Worm (Caenorhabditis elegans): ENCODE data around the gene fat-2.

fat-2 gene

ce11 chrIV:13342555-13342954, 18.9 kb downstream of the fat-2 start, which contains the start of gene W02A2.5:
Gene W02A2.5, plus strand, starts transcription at chrIV:13342855.
- no peak for TF ChIP-seq hrde-1 (tag; optimal IDR thresholded peaks at IDR 0.05; ENCODE audit: borderline replicate concordance)
- TF ChIP-seq gei-17 (GFP tag; optimal IDR thresholded peaks at IDR 0.05), result no peak
- no peak for TF ChIP-seq ztf-6 (GFP tag; IDR thresholded peaks at IDR 0.05)
- no peak for TF ChIP-seq tbx-9 (tag; optimal IDR thresholded peaks at IDR 0.05; ENCODE audit: borderline replicate concordance)
- TF ChIP-seq Y95B8A.8 (GFP tag; IDR thresholded peaks at IDR 0.05), result no peak
- no peak for TF ChIP-seq C17E4.6 (GFP tag; IDR thresholded peaks at IDR 0.05)
- TF ChIP-seq mxl-1 (tag; optimal IDR thresholded peaks at IDR 0.05), result no peak
- TF ChIP-seq lin-54 (GFP tag; optimal IDR thresholded peaks at IDR 0.05), result no peak

ce11 chrIV:13346078-13346477, 22.4 kb downstream of the fat-2 start:
- TF ChIP-seq ztf-3 (GFP tag; optimal IDR thresholded peaks at IDR 0.05) (no peak), lir-1 (GFP tag; conservative IDR thresholded peaks at IDR 0.05) (no peak), nhr-80 (tag; optimal IDR thresholded peaks at IDR 0.05) (peak; percentile 12)

- no peak for TF ChIP-seq F39B2.1 (GFP tag; IDR thresholded peaks at IDR 0.05)
- TF ChIP-seq zim-3 (tag; optimal IDR thresholded peaks at IDR 0.05), result no peak
- TF ChIP-seq nhr-80 (tag; optimal IDR thresholded peaks at IDR 0.05), result peak; percentile 59
- TF ChIP-seq F33H1.4 (GFP tag; IDR thresholded peaks at IDR 0.05), result no peak
- TF ChIP-seq nfyb-1 (GFP tag; IDR thresholded peaks at IDR 0.05), result peak; percentile 48; the same call in 1 of the 2 replicates
- no peak for TF ChIP-seq nhr-179 (tag; optimal IDR thresholded peaks at IDR 0.05)
Observed at ce11 chrIV:13347232-13347715, 23.6 kb downstream of the fat-2 start, which contains the start of gene W02A2.9. Gene W02A2.9, plus strand, starts transcription at chrIV:13347665.

- no peak for TF ChIP-seq hlh-12 (tag; optimal IDR thresholded peaks at IDR 0.05)
- TF ChIP-seq pbrm-1 (GFP tag; IDR thresholded peaks at IDR 0.05), result peak; percentile 38; the same call in 1 of the 2 replicates
- TF ChIP-seq ekl-4 (GFP tag; IDR thresholded peaks at IDR 0.05), result peak; percentile 47; the same call in 1 of the 2 replicates
- TF ChIP-seq snpc-4 (GFP tag; optimal IDR thresholded peaks at IDR 0.05), result no peak
- TF ChIP-seq snpc-4 (tag; optimal IDR thresholded peaks at IDR 0.05), result peak in 1 of 4 experiments; percentile 18
- TF ChIP-seq Y53G8AR.9 (GFP tag; conservative IDR thresholded peaks at IDR 0.05), result 0 out of 2 replicates have a peak, but pooled peaks have one; percentile 46
- TF ChIP-seq lsl-1 (GFP tag; optimal IDR thresholded peaks at IDR 0.05), result no peak
- TF ChIP-seq cebp-2 (GFP tag; IDR thresholded peaks at IDR 0.05), result peak; percentile 93; the same call in 1 of the 2 replicates
- TF ChIP-seq madf-6 (GFP tag; IDR thresholded peaks at IDR 0.05), result peak; percentile 42; the same call in 1 of the 2 replicates
- peak; percentile 34 for TF ChIP-seq chd-7 (tag; optimal IDR thresholded peaks at IDR 0.05)
- TF ChIP-seq C17E4.6 (GFP tag; IDR thresholded peaks at IDR 0.05), result no peak
- peak; percentile 72 for TF ChIP-seq attf-6 (GFP tag; IDR thresholded peaks at IDR 0.05)
- TF ChIP-seq ztf-25 (GFP tag; IDR thresholded peaks at IDR 0.05), result no peak
- TF ChIP-seq F39B2.1 (GFP tag; IDR thresholded peaks at IDR 0.05), result no peak
- peak; percentile 77; the same call in 1 of the 2 replicates for TF ChIP-seq egrh-3 (GFP tag; IDR thresholded peaks at IDR 0.05)
- TF ChIP-seq cebp-1 (GFP tag; IDR thresholded peaks at IDR 0.05), result no peak
- peak; percentile 25 for TF ChIP-seq cebp-1 (tag; optimal IDR thresholded peaks at IDR 0.05)
- TF ChIP-seq F10E7.11 (tag; optimal IDR thresholded peaks at IDR 0.05), result peak; percentile 19
- peak; percentile 80 for TF ChIP-seq zfh-2 (GFP tag; conservative IDR thresholded peaks at IDR 0.05)
- TF ChIP-seq athp-1 (tag; optimal IDR thresholded peaks at IDR 0.05), result peak; percentile 72
- no peak for TF ChIP-seq die-1 (tag; optimal IDR thresholded peaks at IDR 0.05)
- TF ChIP-seq aptf-3 (GFP tag; IDR thresholded peaks at IDR 0.05), result 0 out of 2 replicates have a peak, but pooled peaks have one; percentile 63
- 0 out of 2 replicates have a peak, but pooled peaks have one; percentile 25 for TF ChIP-seq madf-3 (GFP tag; IDR thresholded peaks at IDR 0.05)
Observed at ce11 chrIV:13348592-13348991, 24.9 kb downstream of the fat-2 start, which contains the start of gene W02A2.12. Gene W02A2.12, minus strand, starts transcription at chrIV:13348831.

Data from whole organism, young adult.